Fruit fly (Drosophila melanogaster): Measurements from ENCODE around the gene h-cup.

The h-cup gene

dm6 chr3R:15382851-15383250 lies at the start of gene h-cup:
Gene h-cup, minus strand, starts transcription at chr3R:15382951.
- no peak for TF ChIP-seq ttk (optimal IDR thresholded peaks at IDR 0.05)
- no peak for TF ChIP-seq Myc (optimal IDR thresholded peaks at IDR 0.05)
- TF ChIP-seq insv (optimal IDR thresholded peaks at IDR 0.05), result no peak
- no peak for TF ChIP-seq Sin3A (optimal IDR thresholded peaks at IDR 0.05)
- no peak for TF ChIP-seq h (optimal IDR thresholded peaks at IDR 0.05)

DNA sequence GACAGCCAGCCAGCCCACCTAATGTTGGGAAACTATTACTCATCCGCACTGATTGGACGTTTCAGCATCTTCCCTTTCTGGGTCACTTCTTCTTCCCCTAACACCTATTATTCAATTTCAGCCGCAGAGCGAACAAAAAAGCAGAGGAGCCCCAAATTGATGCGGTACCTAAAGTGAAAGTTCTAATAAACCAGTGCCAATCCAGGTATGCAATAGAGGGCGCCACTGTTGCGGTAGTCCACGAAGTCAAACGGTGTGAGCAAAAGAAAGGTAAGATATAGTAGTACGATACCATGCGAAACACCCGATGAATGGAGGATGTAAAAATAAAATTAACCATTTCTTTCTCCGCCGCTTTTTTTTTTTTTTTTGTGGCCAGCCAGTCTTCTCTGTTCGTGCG lies 48.4 kb upstream of the h-cup start:
- TF ChIP-seq Sin3A (optimal IDR thresholded peaks at IDR 0.05) (no peak), insv (optimal IDR thresholded peaks at IDR 0.05) (no peak), h (optimal IDR thresholded peaks at IDR 0.05) (no peak), ttk (optimal IDR thresholded peaks at IDR 0.05) (no peak), Myc (optimal IDR thresholded peaks at IDR 0.05) (no peak), psq (optimal IDR thresholded peaks at IDR 0.05) (no peak)

DNA sequence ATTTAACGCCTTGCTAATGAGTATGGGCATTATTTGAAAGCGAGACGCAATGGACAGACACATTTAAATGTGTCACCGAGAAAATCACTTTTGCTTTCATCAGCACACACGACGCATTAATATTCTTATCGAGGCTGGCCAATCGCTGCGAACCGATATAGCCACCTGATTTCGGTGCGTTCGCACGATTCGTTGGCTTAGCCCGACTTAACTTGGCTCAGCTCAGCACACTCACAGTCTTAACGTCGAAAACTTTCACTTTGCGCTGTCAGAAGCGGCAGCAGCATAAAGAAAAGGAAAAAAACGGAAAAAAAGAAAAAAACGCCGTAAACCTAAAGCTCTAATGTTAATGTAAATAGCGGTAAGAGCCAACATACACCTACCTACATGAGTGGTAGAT lies 47.6 kb upstream of the h-cup start:
- TF ChIP-seq Sin3A (optimal IDR thresholded peaks at IDR 0.05) (no peak), h (optimal IDR thresholded peaks at IDR 0.05) (no peak), ttk (optimal IDR thresholded peaks at IDR 0.05) (no peak), Myc (optimal IDR thresholded peaks at IDR 0.05) (no peak), psq (optimal IDR thresholded peaks at IDR 0.05) (no peak), insv (optimal IDR thresholded peaks at IDR 0.05) (no peak)

DNA sequence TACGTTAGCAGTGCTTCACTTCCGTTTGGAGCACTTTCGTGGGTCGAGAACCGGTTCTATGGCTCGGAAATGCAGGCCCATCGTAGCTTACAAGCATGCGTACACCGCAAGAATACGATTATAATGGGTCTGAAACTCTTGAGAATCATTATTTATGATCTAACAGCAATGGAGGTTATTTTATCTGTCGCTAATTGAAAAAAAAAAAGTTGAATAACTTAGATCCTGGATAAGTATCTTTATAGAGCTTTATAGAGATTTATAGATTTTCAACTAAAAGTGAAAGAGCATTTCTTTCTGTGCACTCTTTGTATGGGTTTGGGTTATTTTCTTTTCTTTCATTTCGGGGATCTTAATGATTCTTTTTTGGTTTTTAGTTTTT lies 45.1 kb upstream of the h-cup start:
- no peak for TF ChIP-seq ttk (optimal IDR thresholded peaks at IDR 0.05)
- TF ChIP-seq Myc (optimal IDR thresholded peaks at IDR 0.05), result no peak
- no peak for TF ChIP-seq psq (optimal IDR thresholded peaks at IDR 0.05)
- no peak for TF ChIP-seq Sin3A (optimal IDR thresholded peaks at IDR 0.05)
- no peak for TF ChIP-seq insv (optimal IDR thresholded peaks at IDR 0.05)
- no peak for TF ChIP-seq h (optimal IDR thresholded peaks at IDR 0.05)

dm6 chr3R:15427199-15427817 lies 44.6 kb upstream of the h-cup start:
- TF ChIP-seq ttk (optimal IDR thresholded peaks at IDR 0.05) (no peak), Myc (optimal IDR thresholded peaks at IDR 0.05) (no peak), h (optimal IDR thresholded peaks at IDR 0.05) (no peak), Sin3A (optimal IDR thresholded peaks at IDR 0.05) (no peak), psq (optimal IDR thresholded peaks at IDR 0.05) (no peak), insv (optimal IDR thresholded peaks at IDR 0.05) (no peak)

DNA sequence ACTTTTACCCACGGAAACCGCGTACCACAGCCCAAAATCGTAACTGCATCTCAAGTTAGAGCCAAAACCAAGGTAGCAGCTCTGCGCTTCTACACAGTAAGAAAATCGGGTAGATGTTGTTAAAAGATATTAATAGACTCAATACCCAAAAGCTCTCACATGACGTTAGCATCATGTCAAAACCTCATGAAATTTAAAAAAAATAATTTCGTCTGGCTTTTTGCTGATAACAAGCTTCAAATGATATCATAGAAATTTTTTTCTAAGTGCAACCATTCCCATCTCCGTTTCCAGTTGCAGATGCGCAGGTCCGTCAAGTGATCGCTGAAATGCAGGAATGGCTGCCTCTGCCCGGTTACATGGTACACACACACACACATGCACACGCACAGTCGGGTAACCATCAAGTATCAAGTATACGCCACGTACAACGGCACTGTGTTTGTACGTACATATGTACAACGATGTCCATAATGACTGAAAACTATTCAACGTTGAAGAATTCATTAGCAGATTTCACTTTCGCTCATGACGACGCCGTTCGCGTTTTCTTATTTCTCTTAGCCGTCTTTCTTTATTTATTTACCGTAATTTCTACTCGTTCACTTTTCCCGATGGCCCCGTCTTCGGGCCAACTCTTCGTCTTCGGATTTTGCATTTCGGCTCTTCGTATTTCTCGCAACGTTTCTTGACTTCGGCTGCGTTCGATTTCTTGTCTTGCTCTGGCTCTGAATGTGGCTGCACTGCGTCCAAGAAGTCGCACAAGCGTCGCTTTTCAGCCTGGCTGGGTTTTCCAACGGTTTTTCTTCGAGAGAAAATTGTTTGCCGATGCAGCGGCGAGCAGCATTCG lies 43.1 kb upstream of the h-cup start:
- no peak for TF ChIP-seq psq (optimal IDR thresholded peaks at IDR 0.05)
- no peak for TF ChIP-seq insv (optimal IDR thresholded peaks at IDR 0.05)
- no peak for TF ChIP-seq Myc (optimal IDR thresholded peaks at IDR 0.05)
- TF ChIP-seq h (optimal IDR thresholded peaks at IDR 0.05), result no peak
- TF ChIP-seq Sin3A (optimal IDR thresholded peaks at IDR 0.05), result no peak
- no peak for TF ChIP-seq ttk (optimal IDR thresholded peaks at IDR 0.05)

DNA sequence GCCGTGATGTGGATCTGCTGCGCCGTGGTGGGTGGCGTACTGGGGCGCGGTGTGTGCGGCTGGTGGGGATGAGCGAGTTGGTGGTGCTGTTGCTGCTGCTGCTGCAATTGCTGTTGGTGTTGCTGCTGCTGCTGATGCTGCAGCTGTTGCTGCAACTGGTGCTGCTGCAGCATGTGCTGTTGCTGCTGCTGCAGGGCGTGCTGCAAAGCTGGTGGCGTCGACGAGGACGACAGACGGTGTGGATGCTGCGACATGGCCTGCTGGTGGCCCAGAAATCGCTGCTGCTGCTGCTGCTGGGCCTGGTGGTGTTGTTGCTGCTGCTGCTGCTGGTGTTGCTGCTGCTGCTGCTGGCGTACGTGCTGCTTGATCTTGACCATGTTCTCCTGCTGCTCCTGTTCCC lies 41.4 kb upstream of the h-cup start:
- TF ChIP-seq Sin3A (optimal IDR thresholded peaks at IDR 0.05) (no peak), Myc (optimal IDR thresholded peaks at IDR 0.05) (no peak), psq (optimal IDR thresholded peaks at IDR 0.05) (no peak), h (optimal IDR thresholded peaks at IDR 0.05) (no peak), insv (optimal IDR thresholded peaks at IDR 0.05) (no peak), ttk (optimal IDR thresholded peaks at IDR 0.05) (no peak)

- TF ChIP-seq ttk (optimal IDR thresholded peaks at IDR 0.05), result no peak
- no peak for TF ChIP-seq Sin3A (optimal IDR thresholded peaks at IDR 0.05)
- no peak for TF ChIP-seq insv (optimal IDR thresholded peaks at IDR 0.05)
- no peak for TF ChIP-seq Myc (optimal IDR thresholded peaks at IDR 0.05)
- TF ChIP-seq h (optimal IDR thresholded peaks at IDR 0.05), result no peak
- TF ChIP-seq psq (optimal IDR thresholded peaks at IDR 0.05), result no peak
Observed at dm6 chr3R:15420375-15420931, 37.7 kb upstream of the h-cup start.

dm6 chr3R:15418824-15419530 lies 36.2 kb upstream of the h-cup start:
- TF ChIP-seq Sin3A (optimal IDR thresholded peaks at IDR 0.05) (no peak), ttk (optimal IDR thresholded peaks at IDR 0.05) (no peak), psq (optimal IDR thresholded peaks at IDR 0.05) (no peak), insv (optimal IDR thresholded peaks at IDR 0.05) (no peak), h (optimal IDR thresholded peaks at IDR 0.05) (no peak), Myc (optimal IDR thresholded peaks at IDR 0.05) (no peak)

DNA sequence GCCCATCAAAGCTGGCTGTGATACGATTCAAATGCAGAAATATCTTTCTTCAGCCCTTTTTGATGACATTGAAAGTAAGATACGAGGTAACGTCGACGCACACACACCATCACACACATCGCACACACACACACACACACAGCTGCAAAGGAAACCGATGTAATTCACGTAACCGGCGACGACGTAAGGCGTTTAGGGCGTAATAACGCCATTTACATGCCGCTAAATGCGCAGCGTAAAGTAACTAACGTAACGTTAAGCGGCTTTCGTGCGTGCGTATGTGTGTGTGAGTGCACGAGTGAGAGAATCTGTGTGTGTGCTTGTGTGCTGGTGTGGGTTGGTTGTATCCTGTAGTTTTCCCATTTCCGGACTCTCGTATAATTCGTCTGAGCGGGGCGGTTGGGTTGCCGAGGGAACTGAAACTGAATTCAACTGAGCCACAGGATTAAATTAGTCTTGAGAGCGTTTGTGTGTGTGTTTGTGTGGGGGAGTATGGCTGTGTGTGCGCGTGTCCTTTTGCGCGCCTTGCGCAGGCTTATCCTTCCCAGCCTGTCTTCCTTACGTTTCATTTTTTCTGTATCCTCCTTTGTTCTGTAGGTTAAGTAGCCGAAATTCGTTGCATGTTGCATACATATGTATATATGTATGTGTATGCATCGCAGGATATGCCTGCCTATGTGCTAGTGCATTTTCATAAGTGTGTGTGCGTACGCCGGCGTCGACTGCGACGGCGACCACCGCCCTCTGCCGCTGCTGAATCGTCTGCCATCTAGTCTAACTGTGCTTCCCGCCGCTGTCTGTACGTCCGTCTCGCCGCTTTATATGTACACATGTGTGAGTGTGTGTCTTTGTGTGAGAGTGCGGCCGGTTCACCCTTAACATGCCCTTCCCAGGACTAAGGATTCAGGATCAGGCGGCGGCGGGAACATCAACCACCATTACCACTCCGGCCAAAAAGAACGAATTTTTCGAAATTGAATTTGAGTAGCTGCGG lies 35.3 kb upstream of the h-cup start:
- no peak for TF ChIP-seq h (optimal IDR thresholded peaks at IDR 0.05)
- no peak for TF ChIP-seq insv (optimal IDR thresholded peaks at IDR 0.05)
- TF ChIP-seq Myc (optimal IDR thresholded peaks at IDR 0.05), result no peak
- no peak for TF ChIP-seq Sin3A (optimal IDR thresholded peaks at IDR 0.05)
- no peak for TF ChIP-seq ttk (optimal IDR thresholded peaks at IDR 0.05)
- TF ChIP-seq psq (optimal IDR thresholded peaks at IDR 0.05), result no peak

Measured in Kc167 (cell line).